ENCODE assay signal across 2 fruit fly cellular contexts in genomic region chr2L:8196757-8197530, dm6.
TF ChIP-seq lines count a peak whose summit lies in the region.

TSS of gene CG8475 (minus strand) at chr2L:8196918.
TSS of gene CG8460 (plus strand) at chr2L:8197193.

- no peak for TF ChIP-seq CTCF in whole organism, embryonic (GFP tag; optimal IDR thresholded peaks at IDR 0.05; lab: Kevin White, UChicago)

TF ChIP-seq in whole organism, adult, 20 proteins besides CTCF, POLR2A, EP300 and RAD21:
- no peak for TF ChIP-seq pad (GFP tag; optimal IDR thresholded peaks at IDR 0.05; lab: Kevin White, UChicago)
- TF ChIP-seq Crg-1 (GFP tag; optimal IDR thresholded peaks at IDR 0.05; lab: Kevin White, UChicago), result peak; percentile 37

TF ChIP-seq in whole organism, embryonic, 481 proteins besides CTCF, POLR2A, EP300 and RAD21 (continues in another document):
- no peak for TF ChIP-seq CG8281 (tag; optimal IDR thresholded peaks at IDR 0.05; lab: Kevin White, UChicago)
- TF ChIP-seq aop (GFP tag; IDR thresholded peaks at IDR 0.05; lab: Robert Waterston, UW), result no peak
- no peak for TF ChIP-seq corto (GFP tag; optimal IDR thresholded peaks at IDR 0.05; lab: Kevin White, UChicago)
- TF ChIP-seq Spps (tag; optimal IDR thresholded peaks at IDR 0.05; lab: Kevin White, UChicago), result no peak
- no peak for TF ChIP-seq Drgx (GFP tag; IDR thresholded peaks at IDR 0.05; lab: Robert Waterston, UW)
- no peak for TF ChIP-seq CG14860 (GFP tag; IDR thresholded peaks at IDR 0.05; lab: Robert Waterston, UW; ENCODE audit: partially characterized antibody)
- peak; percentile 83 for TF ChIP-seq ERR (GFP tag; optimal IDR thresholded peaks at IDR 0.05; lab: Kevin White, UChicago)
- no peak for TF ChIP-seq tap (tag; optimal IDR thresholded peaks at IDR 0.05; lab: Kevin White, UChicago)
- no peak for TF ChIP-seq CG2678 (tag; optimal IDR thresholded peaks at IDR 0.05; lab: Kevin White, UChicago)
- no peak for TF ChIP-seq CG4854 (GFP tag; optimal IDR thresholded peaks at IDR 0.05; lab: Kevin White, UChicago)
- TF ChIP-seq CG6813 (GFP tag; optimal IDR thresholded peaks at IDR 0.05; lab: Kevin White, UChicago), result no peak
- no peak for TF ChIP-seq mam (GFP tag; optimal IDR thresholded peaks at IDR 0.05; lab: Kevin White, UChicago)
- TF ChIP-seq Myb (GFP tag; optimal IDR thresholded peaks at IDR 0.05; lab: Kevin White, UChicago), result no peak
- TF ChIP-seq CG18764 (GFP tag; optimal IDR thresholded peaks at IDR 0.05; lab: Kevin White, UChicago), result no peak
- no peak for TF ChIP-seq repo (GFP tag; optimal IDR thresholded peaks at IDR 0.05; lab: Kevin White, UChicago)
- TF ChIP-seq Dref (GFP tag; IDR thresholded peaks at IDR 0.05; lab: Robert Waterston, UW), result peak; percentile 73
- no peak for TF ChIP-seq CG4707 (GFP tag; optimal IDR thresholded peaks at IDR 0.05; lab: Kevin White, UChicago)
- TF ChIP-seq PHDP (tag; optimal IDR thresholded peaks at IDR 0.05; lab: Kevin White, UChicago), result no peak
- TF ChIP-seq BEAF-32 (GFP tag; optimal IDR thresholded peaks at IDR 0.05; lab: Kevin White, UChicago), result peak; percentile 45
- TF ChIP-seq gem (tag; optimal IDR thresholded peaks at IDR 0.05; lab: Kevin White, UChicago), result no peak
- no peak for TF ChIP-seq Mrtf (GFP tag; IDR thresholded peaks at IDR 0.05; lab: Robert Waterston, UW)
- no peak for TF ChIP-seq CG4328 (GFP tag; optimal IDR thresholded peaks at IDR 0.05; lab: Kevin White, UChicago)
- no peak for TF ChIP-seq CG13894 (tag; optimal IDR thresholded peaks at IDR 0.05; lab: Kevin White, UChicago)
- TF ChIP-seq NC2β (GFP tag; optimal IDR thresholded peaks at IDR 0.05; lab: Kevin White, UChicago), result no peak
- no peak for TF ChIP-seq abd-A (tag; optimal IDR thresholded peaks at IDR 0.05; lab: Kevin White, UChicago)
- TF ChIP-seq pnt (GFP tag; optimal IDR thresholded peaks at IDR 0.05; lab: Kevin White, UChicago), result no peak
- no peak; the same call in 2 of the 3 replicates for TF ChIP-seq so (GFP tag; IDR thresholded peaks at IDR 0.05; lab: Robert Waterston, UW)
- no peak for TF ChIP-seq pho (GFP tag; optimal IDR thresholded peaks at IDR 0.05; lab: Kevin White, UChicago)
- no peak for TF ChIP-seq Vsx1 (GFP tag; optimal IDR thresholded peaks at IDR 0.05; lab: Kevin White, UChicago)
- TF ChIP-seq CG1233 (GFP tag; optimal IDR thresholded peaks at IDR 0.05; lab: Kevin White, UChicago), result no peak
- TF ChIP-seq CG10209 (GFP tag; optimal IDR thresholded peaks at IDR 0.05; lab: Kevin White, UChicago), result no peak
- no peak for TF ChIP-seq ci (GFP tag; IDR thresholded peaks at IDR 0.05; lab: Robert Waterston, UW)
- no peak for TF ChIP-seq Fer2 (tag; optimal IDR thresholded peaks at IDR 0.05; lab: Kevin White, UChicago)
- no peak for TF ChIP-seq bigmax (GFP tag; optimal IDR thresholded peaks at IDR 0.05; lab: Kevin White, UChicago)
- TF ChIP-seq sd (tag; optimal IDR thresholded peaks at IDR 0.05; lab: Kevin White, UChicago), result no peak
- TF ChIP-seq Chrac-16 (GFP tag; optimal IDR thresholded peaks at IDR 0.05; lab: Kevin White, UChicago), result no peak
- no peak for TF ChIP-seq lmd (GFP tag; IDR thresholded peaks at IDR 0.05; lab: Robert Waterston, UW)
- no peak for TF ChIP-seq az2 (GFP tag; optimal IDR thresholded peaks at IDR 0.05; lab: Kevin White, UChicago)
- TF ChIP-seq Dp (GFP tag; optimal IDR thresholded peaks at IDR 0.05; lab: Kevin White, UChicago), result peak; percentile 91
- no peak for TF ChIP-seq hth (optimal IDR thresholded peaks at IDR 0.05; lab: Kevin White, UChicago)
- TF ChIP-seq eyg (GFP tag; optimal IDR thresholded peaks at IDR 0.05; lab: Kevin White, UChicago), result no peak
- TF ChIP-seq CG6791 (GFP tag; IDR thresholded peaks at IDR 0.05; lab: Robert Waterston, UW; ENCODE audit: partially characterized antibody), result no peak
- no peak for TF ChIP-seq CG5953 (GFP tag; IDR thresholded peaks at IDR 0.05; lab: Robert Waterston, UW)
- peak; percentile 64 for TF ChIP-seq stwl (tag; optimal IDR thresholded peaks at IDR 0.05; lab: Kevin White, UChicago)
- TF ChIP-seq al (GFP tag; IDR thresholded peaks at IDR 0.05; lab: Robert Waterston, UW), result no peak
- no peak for TF ChIP-seq otp (GFP tag; IDR thresholded peaks at IDR 0.05; lab: Robert Waterston, UW)
- TF ChIP-seq emc (GFP tag; optimal IDR thresholded peaks at IDR 0.05; lab: Kevin White, UChicago), result no peak
- no peak for TF ChIP-seq CG5245 (GFP tag; optimal IDR thresholded peaks at IDR 0.05; lab: Kevin White, UChicago)
- no peak for TF ChIP-seq CG3065 (GFP tag; optimal IDR thresholded peaks at IDR 0.05; lab: Kevin White, UChicago)
- no peak for TF ChIP-seq Nf-YC (tag; optimal IDR thresholded peaks at IDR 0.05; lab: Kevin White, UChicago)
- TF ChIP-seq disco-r (GFP tag; optimal IDR thresholded peaks at IDR 0.05; lab: Kevin White, UChicago), result no peak
- TF ChIP-seq Bgb (GFP tag; IDR thresholded peaks at IDR 0.05; lab: Robert Waterston, UW; ENCODE audit: partially characterized antibody), result no peak
- no peak for TF ChIP-seq mld (GFP tag; IDR thresholded peaks at IDR 0.05; lab: Robert Waterston, UW; ENCODE audit: partially characterized antibody)
- TF ChIP-seq D19B (GFP tag; optimal IDR thresholded peaks at IDR 0.05; lab: Kevin White, UChicago), result no peak
- TF ChIP-seq CG18262 (tag; optimal IDR thresholded peaks at IDR 0.05; lab: Kevin White, UChicago), result no peak
- no peak for TF ChIP-seq CG3838 (GFP tag; optimal IDR thresholded peaks at IDR 0.05; lab: Kevin White, UChicago)
- peak; percentile 7; the same call in 1 of the 2 replicates for TF ChIP-seq CG17328 (GFP tag; IDR thresholded peaks at IDR 0.05; lab: Robert Waterston, UW)
- TF ChIP-seq wor (GFP tag; IDR thresholded peaks at IDR 0.05; lab: Robert Waterston, UW), result no peak
- no peak for TF ChIP-seq CG10147 (GFP tag; optimal IDR thresholded peaks at IDR 0.05; lab: Kevin White, UChicago)
- TF ChIP-seq CG12744 (GFP tag; optimal IDR thresholded peaks at IDR 0.05; lab: Kevin White, UChicago), result no peak
- TF ChIP-seq unc-4 (GFP tag; IDR thresholded peaks at IDR 0.05; lab: Robert Waterston, UW; ENCODE audit: partially characterized antibody), result peak; percentile 57
- TF ChIP-seq Dek (tag; optimal IDR thresholded peaks at IDR 0.05; lab: Kevin White, UChicago), result no peak
- TF ChIP-seq CG10431 (GFP tag; optimal IDR thresholded peaks at IDR 0.05; lab: Kevin White, UChicago), result no peak
- no peak for TF ChIP-seq sens (GFP tag; lab: Kevin White, UChicago)
- 0 out of 3 replicates have a peak, but pooled peaks have one; percentile 20 for TF ChIP-seq row (GFP tag; IDR thresholded peaks at IDR 0.05; lab: Robert Waterston, UW)
- TF ChIP-seq fd3F (GFP tag; optimal IDR thresholded peaks at IDR 0.05; lab: Kevin White, UChicago), result no peak
- no peak for TF ChIP-seq CG7271 (tag; optimal IDR thresholded peaks at IDR 0.05; lab: Kevin White, UChicago)
- peak; percentile 57; the same call in 2 of the 3 replicates for TF ChIP-seq CG34224 (GFP tag; IDR thresholded peaks at IDR 0.05; lab: Robert Waterston, UW; ENCODE audit: partially characterized antibody)
- no peak for TF ChIP-seq da (GFP tag; optimal IDR thresholded peaks at IDR 0.05; lab: Kevin White, UChicago)
- TF ChIP-seq knrl (GFP tag; IDR thresholded peaks at IDR 0.05; lab: Robert Waterston, UW; ENCODE audit: partially characterized antibody), result 0 out of 3 replicates have a peak, but pooled peaks have one; percentile 36
- no peak for TF ChIP-seq C15 (GFP tag; IDR thresholded peaks at IDR 0.05; lab: Robert Waterston, UW)
- TF ChIP-seq Pdp1 (GFP tag; optimal IDR thresholded peaks at IDR 0.05; lab: Kevin White, UChicago), result no peak
- TF ChIP-seq yki (optimal IDR thresholded peaks at IDR 0.05; lab: Kevin White, UChicago), result no peak
- TF ChIP-seq ase (GFP tag; IDR thresholded peaks at IDR 0.05; lab: Robert Waterston, UW), result no peak
- TF ChIP-seq CG1792 (GFP tag; optimal IDR thresholded peaks at IDR 0.05; lab: Kevin White, UChicago), result no peak
- peak; percentile 75 for TF ChIP-seq ranshi (GFP tag; IDR thresholded peaks at IDR 0.05; lab: Robert Waterston, UW)
- TF ChIP-seq gfzf (GFP tag; optimal IDR thresholded peaks at IDR 0.05; lab: Kevin White, UChicago), result peak; percentile 54
- no peak for TF ChIP-seq CG11398 (GFP tag; optimal IDR thresholded peaks at IDR 0.05; lab: Kevin White, UChicago)
- no peak for TF ChIP-seq usp (GFP tag; optimal IDR thresholded peaks at IDR 0.05; lab: Kevin White, UChicago)
- no peak for TF ChIP-seq seq (GFP tag; IDR thresholded peaks at IDR 0.05; lab: Robert Waterston, UW)
- no peak for TF ChIP-seq CG10979 (tag; optimal IDR thresholded peaks at IDR 0.05; lab: Kevin White, UChicago)
- TF ChIP-seq CG4360 (GFP tag; IDR thresholded peaks at IDR 0.05; lab: Robert Waterston, UW), result no peak
- no peak for TF ChIP-seq jumu (GFP tag; optimal IDR thresholded peaks at IDR 0.05; lab: Kevin White, UChicago)
- no peak for TF ChIP-seq her (GFP tag; optimal IDR thresholded peaks at IDR 0.05; lab: Kevin White, UChicago)
- TF ChIP-seq Doc2 (GFP tag; IDR thresholded peaks at IDR 0.05; lab: Robert Waterston, UW), result no peak
- TF ChIP-seq CG14667 (GFP tag; IDR thresholded peaks at IDR 0.05; lab: Robert Waterston, UW), result no peak
- TF ChIP-seq CG4424 (GFP tag; optimal IDR thresholded peaks at IDR 0.05; lab: Kevin White, UChicago), result no peak
- no peak for TF ChIP-seq HLH54F (GFP tag; optimal IDR thresholded peaks at IDR 0.05; lab: Kevin White, UChicago)
- TF ChIP-seq gsb-n (tag; optimal IDR thresholded peaks at IDR 0.05; lab: Kevin White, UChicago), result no peak
- TF ChIP-seq Aef1 (GFP tag; IDR thresholded peaks at IDR 0.05; lab: Robert Waterston, UW), result no peak
- TF ChIP-seq CG7928 (GFP tag; optimal IDR thresholded peaks at IDR 0.05; lab: Kevin White, UChicago), result no peak
- TF ChIP-seq Mad (GFP tag; optimal IDR thresholded peaks at IDR 0.05; lab: Kevin White, UChicago), result no peak
- TF ChIP-seq Max (GFP tag; optimal IDR thresholded peaks at IDR 0.05; lab: Kevin White, UChicago), result no peak
- no peak for TF ChIP-seq Gsc (GFP tag; IDR thresholded peaks at IDR 0.05; lab: Robert Waterston, UW)
